Fruit fly (Drosophila melanogaster) whole organism, pupa: ENCODE results near the gene HP5.

Experiments
- CG14655 ChIP-seq: fragments of 200-800 bp; sonication (Bioruptor generic); optimal IDR thresholded peaks from 3 replicates; lab custom pipeline; 2017; ENCODE audit warnings: mild to moderate bottlenecking, missing biosample characterization, missing genetic modification reagents, missing genetic modification characterization
- CG15710 ChIP-seq: fragments of 200-800 bp; sonication (Bioruptor generic); optimal IDR thresholded peaks from 2 replicates; lab custom pipeline; 2018; ENCODE audit warnings: missing biosample characterization, mild to moderate bottlenecking, missing genetic modification characterization, moderate library complexity
- CG32121 ChIP-seq: fragments of 200-800 bp; sonication (Bioruptor generic); IDR thresholded peaks from 2 replicates; pipeline ENCODE4 v1.3.6; 2022; ENCODE audit warnings: missing biosample characterization, missing genetic modification characterization
- CG34367 ChIP-seq: fragments of 200-800 bp; sonication (Bioruptor generic); optimal IDR thresholded peaks from 2 replicates; lab custom pipeline; 2018; ENCODE audit warnings: missing biosample characterization, mild to moderate bottlenecking, missing genetic modification characterization
- CG4496 ChIP-seq: fragments of 200-800 bp; sonication (Bioruptor generic); IDR thresholded peaks from 3 replicates; pipeline ENCODE4 v1.3.6; 2022; ENCODE audit warnings: missing biosample characterization, missing genetic modification characterization
- CG9948 ChIP-seq: fragments of 200-800 bp; sonication (Bioruptor generic); optimal IDR thresholded peaks from 2 replicates; lab custom pipeline; 2018; ENCODE audit warnings: missing biosample characterization, mild to moderate bottlenecking, missing genetic modification characterization, moderate library complexity
- D1 ChIP-seq: fragments of 200-800 bp; sonication (Bioruptor generic); optimal IDR thresholded peaks from 2 replicates; lab custom pipeline; 2018; ENCODE audit warnings: missing biosample characterization, mild to moderate bottlenecking, missing genetic modification characterization, moderate library complexity
- EcR ChIP-seq: fragments of 200-800 bp; sonication (Bioruptor generic); optimal IDR thresholded peaks from 3 replicates; lab custom pipeline; 2019; ENCODE audit warnings: missing biosample characterization, missing genetic modification characterization, mild to moderate bottlenecking, moderate library complexity, missing genetic modification reagents
- Pif1B ChIP-seq: fragments of 200-800 bp; sonication (Bioruptor generic); optimal IDR thresholded peaks from 3 replicates; lab custom pipeline; 2016; ENCODE audit warnings: missing biosample characterization, missing genetic modification characterization
- Snoo ChIP-seq: fragments of 200-800 bp; sonication (Bioruptor generic); optimal IDR thresholded peaks from 3 replicates; lab custom pipeline; 2017; ENCODE audit warnings: missing biosample characterization, mild to moderate bottlenecking, missing genetic modification characterization, inconsistent platforms
- fd96Ca ChIP-seq: fragments of 200-800 bp; sonication (Bioruptor generic); IDR thresholded peaks from 3 replicates; pipeline ENCODE4 v1.3.6; 2022; ENCODE audit warnings: missing biosample characterization, missing genetic modification characterization

dm6 chrX:11498143-11498542 lies 43.6 kb downstream of the HP5 start:
- no peak for TF ChIP-seq CG34367
- no peak for TF ChIP-seq Snoo (tag; lab: Kevin White, UChicago)
- TF ChIP-seq EcR (GFP tag; lab: Kevin White, UChicago): no peak
- no peak for TF ChIP-seq CG15710
- no peak for TF ChIP-seq D1 (tag; lab: Kevin White, UChicago)
- TF ChIP-seq CG14655 (GFP tag; lab: Kevin White, UChicago): no peak
- no peak for TF ChIP-seq CG32121 (GFP tag; lab: Robert Waterston, UW)
- no peak for TF ChIP-seq CG4496 (GFP tag; lab: Robert Waterston, UW)
- no peak for TF ChIP-seq CG9948
- TF ChIP-seq Pif1B: no peak
- TF ChIP-seq fd96Ca (GFP tag; lab: Robert Waterston, UW): no peak
